Worm (Caenorhabditis elegans): ENCODE results near the gene urm-1.

Gene urm-1

DNA sequence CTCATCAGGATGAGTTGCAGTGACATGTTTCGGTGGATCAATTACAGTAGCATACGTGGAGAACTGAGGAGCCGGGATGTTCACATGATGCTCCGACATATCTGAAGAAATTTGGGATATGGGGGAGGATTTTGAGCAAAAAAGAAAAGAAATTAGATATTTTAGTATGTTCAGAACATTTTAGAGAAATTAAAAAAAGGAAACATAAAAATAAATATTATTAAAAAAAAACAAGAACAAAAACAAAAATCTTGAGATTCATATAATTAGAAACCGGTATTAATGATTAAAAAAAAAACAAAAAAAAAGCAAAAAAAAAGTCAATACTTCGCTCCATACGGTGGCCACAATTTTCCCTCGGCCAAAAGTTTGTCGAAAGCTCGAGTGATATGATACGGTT, 1.5 kb upstream of the urm-1 start, which contains the start of gene rab-33:
TSS of gene rab-33 (minus strand) at position 101 of the 400 bp plus-strand sequence.
- TF ChIP-seq him-1 (tag; optimal IDR thresholded peaks at IDR 0.05) (no peak), dao-5 (tag; optimal IDR thresholded peaks at IDR 0.05) (no peak), W03F9.2 (tag; optimal IDR thresholded peaks at IDR 0.05) (no peak)

DNA sequence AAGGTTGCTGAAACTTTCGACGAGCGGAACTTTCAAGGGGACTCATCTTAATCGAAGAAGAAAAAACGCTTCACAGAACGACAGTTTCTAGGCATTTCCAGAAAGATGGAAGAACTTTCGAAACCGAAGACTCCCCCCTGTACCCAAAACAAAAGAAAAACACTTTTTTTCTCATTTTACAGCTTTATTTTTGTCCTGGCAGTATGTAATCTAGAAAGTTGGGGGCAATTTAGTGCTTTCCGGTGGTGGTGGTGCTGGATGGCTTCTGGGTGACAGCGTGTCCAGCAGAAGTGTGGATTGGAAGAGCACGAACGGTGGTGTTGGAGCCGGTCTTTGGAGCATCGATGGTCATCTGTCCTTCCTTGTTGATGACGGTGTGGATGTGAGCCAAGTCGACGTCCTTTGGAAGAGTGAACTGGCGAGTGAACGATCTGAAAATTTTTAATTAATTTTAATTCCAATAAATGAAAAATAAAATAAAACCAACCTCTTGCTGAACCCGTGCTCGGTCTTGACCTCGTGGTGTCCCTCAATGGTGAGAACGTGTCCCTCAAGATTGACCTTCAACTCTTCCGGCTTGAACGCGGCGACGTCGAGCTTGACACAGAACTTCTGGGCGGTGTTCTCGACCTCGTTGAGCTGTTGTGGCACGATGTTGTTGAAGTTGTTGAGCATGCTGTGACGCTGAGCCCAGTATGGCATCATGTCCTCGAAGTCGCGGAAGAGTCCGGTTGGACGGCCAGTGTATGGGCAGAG, 841 bp downstream of the urm-1 start:
- TF ChIP-seq dao-5 (tag; optimal IDR thresholded peaks at IDR 0.05) (peak; percentile 18), W03F9.2 (tag; optimal IDR thresholded peaks at IDR 0.05) (no peak)

DNA sequence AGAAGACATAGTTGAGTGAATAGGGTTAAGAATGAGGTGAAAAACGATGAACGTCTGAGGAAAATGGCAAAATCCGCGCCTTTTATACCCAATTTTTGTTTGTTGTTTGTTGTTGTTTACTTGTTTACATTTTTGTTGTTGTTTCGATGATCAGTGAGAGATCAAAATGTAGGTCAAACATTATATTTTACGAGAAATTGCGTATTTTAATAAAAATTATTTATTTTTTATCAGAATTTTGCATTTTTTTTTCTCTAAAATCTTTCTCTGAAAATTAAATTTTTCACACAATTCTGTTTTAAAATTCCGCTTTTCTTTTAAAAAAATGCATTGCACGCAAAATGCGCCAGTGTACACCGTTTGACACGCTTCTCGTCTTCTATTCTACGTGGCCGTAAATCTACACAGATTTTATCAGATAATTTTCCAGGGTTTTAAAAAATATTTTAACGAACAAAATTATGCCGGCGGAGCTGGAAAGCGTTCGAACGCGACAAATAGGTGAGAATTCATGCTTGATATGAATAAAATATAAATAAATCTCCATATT, 1.5 kb downstream of the urm-1 start, which contains the start of the genes sip-1 and sly-1:
TSS of gene sip-1 (minus strand) at position 103 of the 550 bp plus-strand sequence.
TSS of gene sly-1 (plus strand) at position 360 of the 550 bp plus-strand sequence.
- TF ChIP-seq him-1 (tag; optimal IDR thresholded peaks at IDR 0.05), result no peak
- peak; percentile 84 for TF ChIP-seq W03F9.2 (tag; optimal IDR thresholded peaks at IDR 0.05)

ce11 chrIII:10512570-10512969, 7.3 kb downstream of the urm-1 start:
- TF ChIP-seq him-1 (tag; optimal IDR thresholded peaks at IDR 0.05) (no peak), dao-5 (tag; optimal IDR thresholded peaks at IDR 0.05) (no peak), W03F9.2 (tag; optimal IDR thresholded peaks at IDR 0.05) (no peak)

DNA sequence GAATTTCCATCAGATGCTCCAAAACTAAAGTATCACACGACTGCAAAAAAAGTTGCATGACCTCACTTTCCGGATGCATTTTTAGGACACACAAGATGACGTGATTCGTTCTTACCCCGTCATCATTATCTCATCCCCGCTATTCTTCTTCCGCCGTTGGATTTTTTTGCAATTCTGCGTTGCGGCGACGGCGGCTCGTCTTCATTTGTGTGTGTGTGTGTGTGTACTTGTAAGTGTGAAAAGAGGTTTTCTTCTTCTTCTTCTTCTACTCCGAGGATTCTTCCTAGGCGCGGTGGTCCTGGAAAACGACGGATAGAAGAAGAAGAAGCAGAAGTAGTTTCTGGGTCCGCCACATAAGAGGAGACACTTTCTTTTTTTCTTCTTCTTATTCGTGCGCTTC, 10.5 kb downstream of the urm-1 start:
- TF ChIP-seq dao-5 (tag; optimal IDR thresholded peaks at IDR 0.05) (no peak), him-1 (tag; optimal IDR thresholded peaks at IDR 0.05) (no peak), W03F9.2 (tag; optimal IDR thresholded peaks at IDR 0.05) (no peak)

ce11 chrIII:10518884-10519283, 13.6 kb downstream of the urm-1 start:
- TF ChIP-seq dao-5 (tag; optimal IDR thresholded peaks at IDR 0.05) (no peak), him-1 (tag; optimal IDR thresholded peaks at IDR 0.05) (no peak), W03F9.2 (tag; optimal IDR thresholded peaks at IDR 0.05) (no peak)

DNA sequence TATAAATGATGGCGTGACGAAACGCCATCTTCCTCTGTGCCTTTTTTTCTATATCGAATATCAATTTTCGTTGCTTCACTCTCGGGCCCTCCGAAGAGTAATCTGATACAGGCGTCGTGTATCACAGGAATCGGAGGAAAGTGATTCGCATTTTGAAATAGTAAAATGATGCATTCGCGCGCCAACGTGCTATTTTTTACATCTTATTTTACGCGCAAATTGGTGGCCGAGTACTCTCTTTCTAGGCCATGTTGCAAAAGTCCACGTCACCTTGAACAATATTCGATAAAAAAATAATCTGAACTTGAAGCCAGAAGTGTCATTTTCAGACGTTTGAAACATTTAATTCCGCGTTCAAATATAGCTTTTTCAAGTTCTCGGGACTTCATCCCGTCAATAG, 14.3 kb downstream of the urm-1 start:
- TF ChIP-seq him-1 (tag; optimal IDR thresholded peaks at IDR 0.05) (no peak), dao-5 (tag; optimal IDR thresholded peaks at IDR 0.05) (no peak), W03F9.2 (tag; optimal IDR thresholded peaks at IDR 0.05) (no peak)

DNA sequence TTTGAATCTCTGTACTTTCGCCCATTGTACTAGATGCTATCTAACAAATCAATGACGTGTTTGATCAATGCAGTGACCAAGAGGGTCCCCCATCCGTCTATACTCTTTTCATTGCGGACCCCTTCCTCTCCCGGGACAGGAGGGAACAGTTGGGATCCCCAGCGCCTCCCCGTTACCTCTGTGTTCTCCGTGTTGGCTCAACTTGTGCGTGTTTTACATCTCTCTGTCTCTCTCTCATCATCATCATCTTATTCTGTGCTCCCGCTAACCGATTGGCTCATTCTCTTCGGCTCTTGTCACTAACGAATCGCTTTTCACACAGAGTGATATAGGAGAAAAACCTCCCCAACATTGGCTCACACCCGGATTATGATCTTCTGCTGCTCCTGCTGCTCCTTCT, 15.2 kb downstream of the urm-1 start, which contains the start of gene unc-49:
TSS of gene unc-49 (plus strand) at position 240 of the 400 bp plus-strand sequence.
- TF ChIP-seq W03F9.2 (tag; optimal IDR thresholded peaks at IDR 0.05) (no peak), dao-5 (tag; optimal IDR thresholded peaks at IDR 0.05) (no peak), him-1 (tag; optimal IDR thresholded peaks at IDR 0.05) (no peak)

DNA sequence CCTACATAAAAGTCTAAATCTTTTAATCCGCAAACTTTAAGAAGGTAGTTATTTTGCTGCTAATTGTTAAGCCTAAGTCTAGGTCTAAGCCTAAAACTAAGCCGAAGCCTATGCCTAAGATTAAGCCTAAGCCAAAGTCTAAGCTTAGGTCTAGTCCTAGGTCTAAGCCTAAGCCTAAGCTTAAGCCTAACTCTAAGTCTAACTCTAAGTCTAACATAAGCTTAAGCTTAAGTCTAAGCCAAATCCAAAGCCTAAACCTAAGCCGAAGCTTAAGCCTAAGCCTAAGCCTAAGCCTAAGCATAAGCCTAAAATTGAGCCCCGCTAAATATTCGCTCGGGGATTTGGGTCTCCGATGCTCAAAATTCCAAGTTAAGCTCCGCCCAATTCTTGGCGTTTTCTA, 15.9 kb downstream of the urm-1 start:
- no peak for TF ChIP-seq W03F9.2 (tag; optimal IDR thresholded peaks at IDR 0.05)
- no peak for TF ChIP-seq dao-5 (tag; optimal IDR thresholded peaks at IDR 0.05)
- TF ChIP-seq him-1 (tag; optimal IDR thresholded peaks at IDR 0.05), result no peak

DNA sequence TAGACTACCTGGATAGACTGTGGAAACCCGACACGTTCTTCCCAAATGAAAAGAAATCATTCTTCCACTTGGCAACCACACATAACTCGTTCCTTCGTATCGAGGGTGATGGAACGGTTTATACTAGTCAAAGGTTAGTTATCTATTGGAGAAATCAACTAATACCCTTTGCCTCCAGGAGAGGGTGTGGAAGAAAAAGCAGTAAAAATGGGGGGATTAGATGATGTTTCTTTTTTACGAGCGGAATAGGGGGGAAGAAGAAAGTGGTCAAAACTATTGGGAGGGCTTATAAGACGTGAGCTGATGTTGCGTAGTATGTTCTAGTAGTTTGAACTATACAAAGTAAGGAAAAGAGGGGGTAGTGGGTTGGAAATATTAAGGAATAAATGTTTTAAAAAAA, 17.7 kb downstream of the urm-1 start:
- TF ChIP-seq him-1 (tag; optimal IDR thresholded peaks at IDR 0.05) (no peak), W03F9.2 (tag; optimal IDR thresholded peaks at IDR 0.05) (no peak), dao-5 (tag; optimal IDR thresholded peaks at IDR 0.05) (no peak)

DNA sequence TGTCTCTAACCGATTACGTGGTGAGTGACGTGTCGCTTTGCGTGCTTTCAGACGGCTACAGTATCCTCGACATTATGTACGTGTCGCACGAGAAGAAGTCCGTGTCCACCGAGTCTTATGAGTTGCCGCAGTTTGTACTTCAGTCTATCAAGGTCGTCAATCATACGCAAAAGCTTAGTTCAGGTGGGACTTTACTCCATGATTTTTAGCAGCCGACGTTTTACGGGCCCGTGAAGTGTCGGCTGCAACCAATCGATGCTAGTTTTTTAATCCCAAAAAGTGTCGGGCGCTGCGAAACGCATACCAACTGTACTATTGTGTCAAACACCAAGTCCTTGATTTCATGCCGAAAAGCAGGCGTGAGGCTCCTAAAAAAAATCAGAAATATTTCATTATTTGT, 19.5 kb downstream of the urm-1 start:
- TF ChIP-seq dao-5 (tag; optimal IDR thresholded peaks at IDR 0.05), result no peak
- no peak for TF ChIP-seq him-1 (tag; optimal IDR thresholded peaks at IDR 0.05)
- no peak for TF ChIP-seq W03F9.2 (tag; optimal IDR thresholded peaks at IDR 0.05)

DNA sequence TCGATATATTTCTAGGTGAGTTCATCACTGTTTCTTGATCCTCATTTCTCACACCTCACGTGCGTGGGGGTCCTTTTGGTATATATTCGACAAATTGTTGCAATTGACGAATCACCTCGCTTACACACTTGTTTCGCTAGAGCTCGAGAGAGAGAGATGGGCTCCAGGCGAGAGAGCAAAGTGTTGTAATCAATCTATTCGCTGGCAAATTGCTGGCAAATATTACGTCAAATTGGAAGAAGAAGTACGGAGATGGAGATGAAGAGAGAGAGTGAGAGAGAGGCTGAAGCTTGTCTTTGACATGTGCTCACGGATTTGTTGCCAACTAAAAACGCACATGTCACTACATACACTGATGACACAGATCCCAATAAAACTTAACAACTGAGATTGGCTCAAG, 20.6 kb downstream of the urm-1 start:
- TF ChIP-seq him-1 (tag; optimal IDR thresholded peaks at IDR 0.05) (no peak), W03F9.2 (tag; optimal IDR thresholded peaks at IDR 0.05) (no peak), dao-5 (tag; optimal IDR thresholded peaks at IDR 0.05) (no peak)

ce11 chrIII:10527446-10527845, 22.2 kb downstream of the urm-1 start:
- no peak for TF ChIP-seq dao-5 (tag; optimal IDR thresholded peaks at IDR 0.05)
- TF ChIP-seq him-1 (tag; optimal IDR thresholded peaks at IDR 0.05), result no peak
- no peak for TF ChIP-seq W03F9.2 (tag; optimal IDR thresholded peaks at IDR 0.05)

ce11 chrIII:10533310-10533709, 28.0 kb downstream of the urm-1 start:
- no peak for TF ChIP-seq dao-5 (tag; optimal IDR thresholded peaks at IDR 0.05)
- no peak for TF ChIP-seq W03F9.2 (tag; optimal IDR thresholded peaks at IDR 0.05)
- TF ChIP-seq him-1 (tag; optimal IDR thresholded peaks at IDR 0.05), result no peak

DNA sequence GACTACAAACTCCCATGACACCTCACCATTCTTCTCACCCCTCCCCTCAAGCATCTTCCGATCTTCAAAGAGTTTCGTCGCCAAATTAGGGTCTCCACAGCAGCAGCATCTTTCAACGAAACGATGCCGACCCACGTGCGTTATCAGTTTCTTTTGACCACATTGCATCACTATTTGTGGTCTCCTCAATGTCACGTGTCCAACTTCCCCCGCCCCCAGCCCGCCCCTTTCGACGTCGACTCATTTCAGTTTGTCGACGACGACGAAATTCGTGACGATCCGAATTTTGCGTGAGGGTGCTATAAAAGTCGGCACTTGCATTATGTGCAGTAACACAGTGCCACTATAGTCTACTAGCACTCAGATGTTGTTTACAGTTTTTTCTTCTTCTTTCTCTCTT, 28.9 kb downstream of the urm-1 start:
- TF ChIP-seq W03F9.2 (tag; optimal IDR thresholded peaks at IDR 0.05) (no peak), him-1 (tag; optimal IDR thresholded peaks at IDR 0.05) (no peak), dao-5 (tag; optimal IDR thresholded peaks at IDR 0.05) (no peak)

Measured in whole organism, L4/young adult.